Worm (Caenorhabditis elegans): ENCODE measurements around the gene skr-16.

- TF ChIP-seq Y22D7AL.16 (tag; optimal IDR thresholded peaks at IDR 0.05) (no peak), ceh-34 (tag; optimal IDR thresholded peaks at IDR 0.05) (no peak), hlh-15 (tag; optimal IDR thresholded peaks at IDR 0.05) (no peak), hlh-6 (tag; optimal IDR thresholded peaks at IDR 0.05) (no peak)
Measured at ce11 chrIV:7176887-7177286, 8.4 kb downstream of the skr-16 start, which contains the start of gene str-44.

Data from whole organism, late embryonic.